Worm (Caenorhabditis elegans) whole organism, midembryonic: ENCODE data around the gene F43C11.3.

Experiments
- T22C8.4 ChIP-seq: fragments of 200-800 bp; sonication (Bioruptor generic); IDR thresholded peaks from 2 replicates; pipeline ENCODE4 v1.3.6; 2022; ENCODE audit warnings: missing genetic modification characterization, missing compliant biosample characterization
- cog-1 ChIP-seq: sonication (generic microtip); optimal IDR thresholded peaks from 2 replicates; lab custom pipeline; 2016; ENCODE audit warnings: missing genetic modification characterization, missing compliant biosample characterization
- flt-1 ChIP-seq: fragments of 200-800 bp; sonication (Bioruptor generic); IDR thresholded peaks from 2 replicates; pipeline ENCODE4 v1.3.6; 2022; ENCODE audit warnings: missing genetic modification characterization, missing compliant biosample characterization
- klf-2 ChIP-seq: fragments of 200-800 bp; sonication (Bioruptor generic); conservative IDR thresholded peaks from 2 replicates; pipeline ENCODE4 v1.3.6; 2022; ENCODE audit warnings: missing genetic modification reagents, missing genetic modification characterization, missing compliant biosample characterization
- med-1 ChIP-seq: sonication (generic microtip); optimal IDR thresholded peaks from 2 replicates; lab custom pipeline; 2017; ENCODE audit warnings: missing genetic modification characterization, mild to moderate bottlenecking, missing compliant biosample characterization, antibody characterized with exemption, missing genetic modification reagents; ENCODE audit not compliant: insufficient read depth
- ref-1 ChIP-seq: fragments of 200-800 bp; sonication (Bioruptor generic); conservative IDR thresholded peaks from 2 replicates; pipeline ENCODE4 v1.3.6; 2022; ENCODE audit warnings: missing genetic modification reagents, missing genetic modification characterization, missing compliant biosample characterization
- tab-1 ChIP-seq: fragments of 200-800 bp; sonication (Bioruptor generic); IDR thresholded peaks from 2 replicates; pipeline ENCODE4 v1.3.6; 2022; ENCODE audit warnings: missing genetic modification characterization, missing compliant biosample characterization
- ztf-23 ChIP-seq: fragments of 200-800 bp; sonication (Bioruptor generic); IDR thresholded peaks from 2 replicates; pipeline ENCODE4 v1.3.6; 2022; ENCODE audit warnings: missing genetic modification reagents, missing genetic modification characterization, missing compliant biosample characterization
- ztf-29 ChIP-seq: fragments of 200-800 bp; sonication (Bioruptor generic); IDR thresholded peaks from 2 replicates; pipeline ENCODE4 v1.3.6; 2022; ENCODE audit warnings: missing genetic modification reagents, missing genetic modification characterization, missing compliant biosample characterization

Gene F43C11.3

ce11 chrII:2356795-2357194 lies 3.7 kb downstream of the F43C11.3 start, which contains the start of gene F43C11.1:
Gene F43C11.1, plus strand, starts transcription at chrII:2357095.
- no peak for TF ChIP-seq klf-2 (GFP tag; lab: Robert Waterston, UW)
- no peak for TF ChIP-seq med-1
- TF ChIP-seq ztf-23 = no peak
- TF ChIP-seq ref-1 (GFP tag; lab: Robert Waterston, UW) = no peak
- TF ChIP-seq cog-1 (tag; lab: Kevin White, UChicago) = no peak
- no peak for TF ChIP-seq T22C8.4 (GFP tag; lab: Robert Waterston, UW)
- no peak for TF ChIP-seq ztf-29 (GFP tag; lab: Robert Waterston, UW)
- no peak for TF ChIP-seq flt-1 (GFP tag; lab: Robert Waterston, UW)
- TF ChIP-seq tab-1 (GFP tag; lab: Robert Waterston, UW) = no peak

ce11 chrII:2359965-2360364 lies 6.9 kb downstream of the F43C11.3 start, which contains the start of gene F43C11.16:
Gene F43C11.16, minus strand, starts transcription at chrII:2360065.
- TF ChIP-seq ref-1 (GFP tag; lab: Robert Waterston, UW) = no peak
- TF ChIP-seq ztf-29 (GFP tag; lab: Robert Waterston, UW) = no peak
- TF ChIP-seq flt-1 (GFP tag; lab: Robert Waterston, UW) = no peak
- TF ChIP-seq T22C8.4 (GFP tag; lab: Robert Waterston, UW) = no peak
- no peak for TF ChIP-seq med-1
- TF ChIP-seq tab-1 (GFP tag; lab: Robert Waterston, UW) = no peak
- no peak for TF ChIP-seq cog-1 (tag; lab: Kevin White, UChicago)
- TF ChIP-seq ztf-23 = no peak
- TF ChIP-seq klf-2 (GFP tag; lab: Robert Waterston, UW) = no peak

- no peak for TF ChIP-seq cog-1 (tag; lab: Kevin White, UChicago)
- no peak for TF ChIP-seq tab-1 (GFP tag; lab: Robert Waterston, UW)
- no peak for TF ChIP-seq ref-1 (GFP tag; lab: Robert Waterston, UW)
- no peak for TF ChIP-seq ztf-23
- TF ChIP-seq ztf-29 (GFP tag; lab: Robert Waterston, UW) = no peak
- TF ChIP-seq T22C8.4 (GFP tag; lab: Robert Waterston, UW) = no peak
- no peak for TF ChIP-seq med-1
- no peak for TF ChIP-seq flt-1 (GFP tag; lab: Robert Waterston, UW)
- no peak for TF ChIP-seq klf-2 (GFP tag; lab: Robert Waterston, UW)
Measured at ce11 chrII:2363673-2364072, 10.6 kb downstream of the F43C11.3 start, which contains the start of gene F43C11.11. Gene F43C11.11, minus strand, starts transcription at chrII:2363773.

ce11 chrII:2366623-2367365 lies 13.7 kb downstream of the F43C11.3 start, which contains the start of the genes F43C11.12 and F16G10.5:
Gene F43C11.12, minus strand, starts transcription at chrII:2366723.
Gene F16G10.5, plus strand, starts transcription at chrII:2367315.
- TF ChIP-seq klf-2 (GFP tag; lab: Robert Waterston, UW) = no peak
- no peak for TF ChIP-seq T22C8.4 (GFP tag; lab: Robert Waterston, UW)
- TF ChIP-seq ztf-23 = no peak
- TF ChIP-seq cog-1 (tag; lab: Kevin White, UChicago) = no peak
- no peak for TF ChIP-seq ztf-29 (GFP tag; lab: Robert Waterston, UW)
- TF ChIP-seq med-1 = no peak
- no peak for TF ChIP-seq flt-1 (GFP tag; lab: Robert Waterston, UW)

ce11 chrII:2368956-2369355 lies 15.8 kb downstream of the F43C11.3 start, which contains the start of gene hpo-25:
Gene hpo-25, plus strand, starts transcription at chrII:2369256.
- TF ChIP-seq T22C8.4 (GFP tag; lab: Robert Waterston, UW) = no peak
- no peak for TF ChIP-seq cog-1 (tag; lab: Kevin White, UChicago)
- no peak for TF ChIP-seq med-1
- no peak for TF ChIP-seq ref-1 (GFP tag; lab: Robert Waterston, UW)
- no peak for TF ChIP-seq klf-2 (GFP tag; lab: Robert Waterston, UW)
- no peak for TF ChIP-seq tab-1 (GFP tag; lab: Robert Waterston, UW)
- TF ChIP-seq ztf-29 (GFP tag; lab: Robert Waterston, UW) = no peak
- TF ChIP-seq ztf-23 = no peak
- no peak for TF ChIP-seq flt-1 (GFP tag; lab: Robert Waterston, UW)

- no peak for TF ChIP-seq med-1
- TF ChIP-seq klf-2 (GFP tag; lab: Robert Waterston, UW) = no peak
- no peak for TF ChIP-seq ztf-29 (GFP tag; lab: Robert Waterston, UW)
- no peak for TF ChIP-seq T22C8.4 (GFP tag; lab: Robert Waterston, UW)
- no peak for TF ChIP-seq ztf-23
- TF ChIP-seq ref-1 (GFP tag; lab: Robert Waterston, UW) = no peak
- TF ChIP-seq flt-1 (GFP tag; lab: Robert Waterston, UW) = no peak
- no peak for TF ChIP-seq cog-1 (tag; lab: Kevin White, UChicago)
- no peak for TF ChIP-seq tab-1 (GFP tag; lab: Robert Waterston, UW)
Measured at ce11 chrII:2372090-2372489, 19.0 kb downstream of the F43C11.3 start, which contains the start of gene F16G10.3. Gene F16G10.3, plus strand, starts transcription at chrII:2372390.

- TF ChIP-seq flt-1 (GFP tag; lab: Robert Waterston, UW) = no peak
- no peak for TF ChIP-seq cog-1 (tag; lab: Kevin White, UChicago)
- TF ChIP-seq klf-2 (GFP tag; lab: Robert Waterston, UW) = no peak
- TF ChIP-seq T22C8.4 (GFP tag; lab: Robert Waterston, UW) = no peak
- TF ChIP-seq tab-1 (GFP tag; lab: Robert Waterston, UW) = no peak
- TF ChIP-seq ztf-23 = no peak
- no peak for TF ChIP-seq ztf-29 (GFP tag; lab: Robert Waterston, UW)
- TF ChIP-seq med-1 = no peak
- no peak for TF ChIP-seq ref-1 (GFP tag; lab: Robert Waterston, UW)
Measured at ce11 chrII:2374973-2375372, 21.9 kb downstream of the F43C11.3 start, which contains the start of gene F16G10.2. Gene F16G10.2, plus strand, starts transcription at chrII:2375273.

ce11 chrII:2377751-2378150 lies 24.6 kb downstream of the F43C11.3 start, which contains the start of gene F16G10.6:
Gene F16G10.6, minus strand, starts transcription at chrII:2377851.
- TF ChIP-seq ztf-29 (GFP tag; lab: Robert Waterston, UW) (no peak), T22C8.4 (GFP tag; lab: Robert Waterston, UW) (no peak), cog-1 (tag; lab: Kevin White, UChicago) (no peak), klf-2 (GFP tag; lab: Robert Waterston, UW) (no peak), med-1 (no peak), tab-1 (GFP tag; lab: Robert Waterston, UW) (no peak), ref-1 (GFP tag; lab: Robert Waterston, UW) (no peak), ztf-23 (no peak), flt-1 (GFP tag; lab: Robert Waterston, UW) (no peak)
